Fruit fly (Drosophila melanogaster): Measurements from ENCODE around the gene Cog4.

Cog4 gene

dm6 chr2L:10474268-10474678 lies 14.1 kb downstream of the Cog4 start, which contains the start of gene RluA-1 (continued):
- TF ChIP-seq CG34224 (GFP tag; IDR thresholded peaks at IDR 0.05; ENCODE audit: partially characterized antibody) = peak; percentile 67; the same call in 2 of the 3 replicates
- peak; percentile 99 for TF ChIP-seq CG15696 (tag; optimal IDR thresholded peaks at IDR 0.05)
- peak; percentile 99 for TF ChIP-seq CG8388 (GFP tag; optimal IDR thresholded peaks at IDR 0.05)
- peak; percentile 96 for TF ChIP-seq ham (GFP tag; IDR thresholded peaks at IDR 0.05)
- TF ChIP-seq grn (GFP tag; optimal IDR thresholded peaks at IDR 0.05) = peak; percentile 91
- TF ChIP-seq wek (GFP tag; optimal IDR thresholded peaks at IDR 0.05) = peak; percentile 96
- TF ChIP-seq CG2712 (tag; optimal IDR thresholded peaks at IDR 0.05) = peak; percentile 100
- peak; percentile 99 for TF ChIP-seq CG11247 (GFP tag; IDR thresholded peaks at IDR 0.05)
- peak; percentile 53 for TF ChIP-seq Scr (GFP tag; IDR thresholded peaks at IDR 0.05; ENCODE audit: partially characterized antibody)
- TF ChIP-seq hkb (optimal IDR thresholded peaks at IDR 0.05) = no peak
- peak; percentile 100 for TF ChIP-seq hkb (GFP tag; IDR thresholded peaks at IDR 0.05)
- peak; percentile 99 for TF ChIP-seq Med (GFP tag)
- peak; percentile 100 for TF ChIP-seq CG13424 (tag; optimal IDR thresholded peaks at IDR 0.05)
- TF ChIP-seq CG33213 (GFP tag; optimal IDR thresholded peaks at IDR 0.05) = peak; percentile 96
- peak; percentile 100 for TF ChIP-seq gem (tag; optimal IDR thresholded peaks at IDR 0.05)
- peak; percentile 97 for TF ChIP-seq CG4854 (GFP tag; optimal IDR thresholded peaks at IDR 0.05)
- TF ChIP-seq gcm2 (GFP tag; optimal IDR thresholded peaks at IDR 0.05) = peak; percentile 98
- peak; percentile 79 for TF ChIP-seq eyg (GFP tag; optimal IDR thresholded peaks at IDR 0.05)
- peak; percentile 38 for TF ChIP-seq crc (GFP tag; optimal IDR thresholded peaks at IDR 0.05)
- peak; percentile 98 for TF ChIP-seq CG11696 (GFP tag; IDR thresholded peaks at IDR 0.05)
- peak; percentile 99 for TF ChIP-seq CG17568 (GFP tag; optimal IDR thresholded peaks at IDR 0.05)
- peak; percentile 97 for TF ChIP-seq CG12155 (GFP tag; optimal IDR thresholded peaks at IDR 0.05)
- TF ChIP-seq CG33557 (GFP tag; optimal IDR thresholded peaks at IDR 0.05) = peak; percentile 99
- peak; percentile 99 for TF ChIP-seq ase (GFP tag; IDR thresholded peaks at IDR 0.05)
- TF ChIP-seq toy (GFP tag; IDR thresholded peaks at IDR 0.05) = peak; percentile 98
- TF ChIP-seq CG12942 (GFP tag; optimal IDR thresholded peaks at IDR 0.05) = peak; percentile 99
- peak; percentile 97 for TF ChIP-seq CG9215 (GFP tag; IDR thresholded peaks at IDR 0.05)
- TF ChIP-seq tgo (GFP tag; IDR thresholded peaks at IDR 0.05) = peak; percentile 100
- TF ChIP-seq CG6175 (GFP tag; IDR thresholded peaks at IDR 0.05) = peak; percentile 98
- peak; percentile 85 for TF ChIP-seq zfh2 (GFP tag; optimal IDR thresholded peaks at IDR 0.05)
- peak; percentile 99 for TF ChIP-seq CG7556 (GFP tag; optimal IDR thresholded peaks at IDR 0.05)
- TF ChIP-seq CG31365 (tag; optimal IDR thresholded peaks at IDR 0.05) = peak; percentile 92
- peak; percentile 100 for TF ChIP-seq Oli (tag; optimal IDR thresholded peaks at IDR 0.05)
- peak; percentile 97 for TF ChIP-seq YL-1 (GFP tag; optimal IDR thresholded peaks at IDR 0.05)
- TF ChIP-seq HmgD (GFP tag; optimal IDR thresholded peaks at IDR 0.05) = peak; percentile 53
- no peak for TF ChIP-seq CG42726 (GFP tag; IDR thresholded peaks at IDR 0.05; ENCODE audit: partially characterized antibody)
- TF ChIP-seq CG3726 (GFP tag; IDR thresholded peaks at IDR 0.05) = peak; percentile 97
- peak; percentile 99 for TF ChIP-seq HHEX (GFP tag; optimal IDR thresholded peaks at IDR 0.05)
- TF ChIP-seq sim (GFP tag; IDR thresholded peaks at IDR 0.05) = peak; percentile 99
- TF ChIP-seq CG17186 (GFP tag; optimal IDR thresholded peaks at IDR 0.05) = peak; percentile 94
- peak; percentile 91 for TF ChIP-seq Deaf1 (tag; optimal IDR thresholded peaks at IDR 0.05)
- peak; percentile 99 for TF ChIP-seq CG1529 (GFP tag; optimal IDR thresholded peaks at IDR 0.05)
- peak; percentile 89 for TF ChIP-seq Side (GFP tag; optimal IDR thresholded peaks at IDR 0.05)
- TF ChIP-seq NC2α (GFP tag; optimal IDR thresholded peaks at IDR 0.05) = peak; percentile 90
- TF ChIP-seq CG12299 (tag; optimal IDR thresholded peaks at IDR 0.05) = peak; percentile 99
- peak; percentile 92 for TF ChIP-seq Bdp1 (GFP tag; optimal IDR thresholded peaks at IDR 0.05)
- no peak for TF ChIP-seq h (optimal IDR thresholded peaks at IDR 0.05)
- peak; percentile 97 for TF ChIP-seq CG8281 (tag; optimal IDR thresholded peaks at IDR 0.05)
- TF ChIP-seq CG17612 (GFP tag; IDR thresholded peaks at IDR 0.05) = peak; percentile 99
- TF ChIP-seq Hr39 (optimal IDR thresholded peaks at IDR 0.05) = no peak
- peak; percentile 99 for TF ChIP-seq gt (GFP tag; IDR thresholded peaks at IDR 0.05)
- no peak for TF ChIP-seq yki (optimal IDR thresholded peaks at IDR 0.05)

Measured in whole organism, embryonic.